Fruit fly (Drosophila melanogaster): ENCODE data around the gene alphaTub85E.

Gene alphaTub85E

DNA sequence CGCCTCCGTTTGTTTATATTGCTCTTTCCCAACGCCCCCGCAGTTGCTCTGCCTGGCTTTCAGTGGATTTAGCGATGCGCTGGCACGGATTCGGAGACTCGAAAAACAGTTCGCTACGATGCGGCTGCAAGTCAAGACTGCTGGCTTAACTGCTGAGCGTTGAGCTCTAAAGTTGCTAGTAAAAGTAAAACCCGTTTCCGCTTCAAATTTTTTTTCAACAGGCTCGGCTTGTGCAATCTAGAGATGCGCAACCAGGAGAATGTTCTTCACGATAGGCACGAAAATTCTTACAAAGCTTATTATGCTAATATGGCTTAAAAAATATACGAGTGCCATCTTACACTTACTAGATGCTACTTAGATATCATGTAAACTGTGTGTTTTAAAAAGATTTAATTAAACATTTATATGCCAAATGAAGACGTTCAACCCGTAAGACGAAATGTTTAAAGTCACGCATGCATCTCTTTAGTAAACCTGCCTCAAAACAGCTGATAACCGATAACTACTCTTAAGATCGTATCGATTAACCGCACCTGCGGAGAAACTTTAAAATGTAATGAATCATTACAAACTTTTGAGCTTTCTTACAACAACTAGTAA, 14.3 kb upstream of the alphaTub85E start, which contains the start of gene CG12948 (continued):
- TF ChIP-seq fd3F (GFP tag; optimal IDR thresholded peaks at IDR 0.05) (no peak), CG10543 (GFP tag; optimal IDR thresholded peaks at IDR 0.05) (peak; percentile 62), chm (GFP tag; IDR thresholded peaks at IDR 0.05) (no peak), pzg (GFP tag; optimal IDR thresholded peaks at IDR 0.05) (peak; percentile 23), CG10565 (GFP tag; optimal IDR thresholded peaks at IDR 0.05) (no peak), usp (GFP tag; optimal IDR thresholded peaks at IDR 0.05) (no peak), Elba2 (GFP tag; optimal IDR thresholded peaks at IDR 0.05) (no peak), luna (GFP tag; optimal IDR thresholded peaks at IDR 0.05) (no peak), Bteb2 (GFP tag; optimal IDR thresholded peaks at IDR 0.05) (peak; percentile 16), al (GFP tag; IDR thresholded peaks at IDR 0.05) (peak; percentile 42; the same call in 1 of the 2 replicates), CG4730 (GFP tag; IDR thresholded peaks at IDR 0.05) (no peak), en (GFP tag; optimal IDR thresholded peaks at IDR 0.05) (no peak), CG14860 (GFP tag; IDR thresholded peaks at IDR 0.05; ENCODE audit: partially characterized antibody) (peak; percentile 78; the same call in 2 of the 3 replicates), so (GFP tag; IDR thresholded peaks at IDR 0.05) (peak; percentile 26; the same call in 1 of the 3 replicates), HmgD (GFP tag; optimal IDR thresholded peaks at IDR 0.05) (peak; percentile 21), Hr51 (GFP tag; optimal IDR thresholded peaks at IDR 0.05) (peak in 1 of 2 experiments; percentile 36), CG16815 (GFP tag; optimal IDR thresholded peaks at IDR 0.05) (no peak), seq (GFP tag; IDR thresholded peaks at IDR 0.05) (no peak), bigmax (GFP tag; optimal IDR thresholded peaks at IDR 0.05) (no peak), Gug (GFP tag; IDR thresholded peaks at IDR 0.05) (peak; percentile 6; the same call in 1 of the 4 replicates), exex (tag; optimal IDR thresholded peaks at IDR 0.05) (no peak), E2f1 (GFP tag; IDR thresholded peaks at IDR 0.05) (no peak), CG13296 (GFP tag; optimal IDR thresholded peaks at IDR 0.05) (peak; percentile 54), jing (GFP tag; optimal IDR thresholded peaks at IDR 0.05) (no peak), crol (GFP tag; IDR thresholded peaks at IDR 0.05) (no peak), zfh2 (GFP tag; optimal IDR thresholded peaks at IDR 0.05) (peak; percentile 20), CG43689 (GFP tag; IDR thresholded peaks at IDR 0.05) (no peak), Drgx (GFP tag; IDR thresholded peaks at IDR 0.05) (0 out of 2 replicates have a peak, but pooled peaks have one; percentile 19), Neu2 (GFP tag; optimal IDR thresholded peaks at IDR 0.05; ENCODE audit: borderline replicate concordance) (no peak), Fer3 (tag; optimal IDR thresholded peaks at IDR 0.05) (peak; percentile 55), CG4854 (GFP tag; optimal IDR thresholded peaks at IDR 0.05) (peak; percentile 9), row (GFP tag; IDR thresholded peaks at IDR 0.05) (peak; percentile 95), Ets65A (GFP tag) (peak; percentile 73), sc (optimal IDR thresholded peaks at IDR 0.05) (no peak), sc (GFP tag; optimal IDR thresholded peaks at IDR 0.05) (no peak), E2f2 (GFP tag; IDR thresholded peaks at IDR 0.05) (no peak), CG1792 (GFP tag; optimal IDR thresholded peaks at IDR 0.05) (peak; percentile 16), CG17328 (GFP tag; IDR thresholded peaks at IDR 0.05) (no peak), mirr (GFP tag; optimal IDR thresholded peaks at IDR 0.05) (no peak), CG4424 (GFP tag; optimal IDR thresholded peaks at IDR 0.05) (peak; percentile 54), pb (GFP tag; optimal IDR thresholded peaks at IDR 0.05) (no peak), CG34376 (GFP tag; optimal IDR thresholded peaks at IDR 0.05) (peak; percentile 63), Max (GFP tag; optimal IDR thresholded peaks at IDR 0.05) (peak; percentile 52), CG32772 (GFP tag; IDR thresholded peaks at IDR 0.05) (no peak; the same call in 1 of the 2 replicates), Hmx (GFP tag; optimal IDR thresholded peaks at IDR 0.05) (no peak), H15 (GFP tag; IDR thresholded peaks at IDR 0.05) (no peak), HLH54F (GFP tag; optimal IDR thresholded peaks at IDR 0.05) (peak; percentile 53), CG10147 (GFP tag; optimal IDR thresholded peaks at IDR 0.05) (no peak), CG3838 (GFP tag; optimal IDR thresholded peaks at IDR 0.05) (no peak), Atf-2 (GFP tag; optimal IDR thresholded peaks at IDR 0.05) (peak; percentile 22), CG12744 (GFP tag; optimal IDR thresholded peaks at IDR 0.05) (no peak)

Data from whole organism, embryonic.